Fruit fly (Drosophila melanogaster): Measurements from ENCODE around the gene CG3288.

Gene CG3288

dm6 chr3L:20826950-20827910, 8.8 kb upstream of the CG3288 start (continued):
- TF ChIP-seq CG18262 (tag; optimal IDR thresholded peaks at IDR 0.05) (no peak), CG16815 (GFP tag; optimal IDR thresholded peaks at IDR 0.05) (no peak), abd-A (tag; optimal IDR thresholded peaks at IDR 0.05) (no peak), CG13424 (tag; optimal IDR thresholded peaks at IDR 0.05) (no peak), CG13624 (GFP tag; optimal IDR thresholded peaks at IDR 0.05) (no peak), fu2 (GFP tag; optimal IDR thresholded peaks at IDR 0.05) (no peak), CG3838 (GFP tag; optimal IDR thresholded peaks at IDR 0.05) (no peak), pfk (GFP tag; optimal IDR thresholded peaks at IDR 0.05) (no peak), vnd (GFP tag; IDR thresholded peaks at IDR 0.05; ENCODE audit: partially characterized antibody) (no peak), Fer1 (GFP tag; optimal IDR thresholded peaks at IDR 0.05) (no peak), Sin3A (optimal IDR thresholded peaks at IDR 0.05) (no peak), CG4404 (GFP tag; IDR thresholded peaks at IDR 0.05) (no peak), CG14014 (GFP tag; IDR thresholded peaks at IDR 0.05) (no peak), CG2712 (tag; optimal IDR thresholded peaks at IDR 0.05) (no peak), Ets65A (GFP tag) (peak; percentile 33), tup (GFP tag; optimal IDR thresholded peaks at IDR 0.05) (no peak), Oli (tag; optimal IDR thresholded peaks at IDR 0.05) (peak; percentile 12), CG7556 (GFP tag; optimal IDR thresholded peaks at IDR 0.05) (peak; percentile 16), hkb (optimal IDR thresholded peaks at IDR 0.05) (no peak), hkb (GFP tag; IDR thresholded peaks at IDR 0.05) (0 out of 2 replicates have a peak, but pooled peaks have one; percentile 8), ap (GFP tag; IDR thresholded peaks at IDR 0.05) (no peak), tna (GFP tag; IDR thresholded peaks at IDR 0.05; ENCODE audit: partially characterized antibody) (no peak), insv (GFP tag; optimal IDR thresholded peaks at IDR 0.05) (no peak), corto (GFP tag; optimal IDR thresholded peaks at IDR 0.05) (no peak), NC2β (GFP tag; optimal IDR thresholded peaks at IDR 0.05) (no peak), Aef1 (GFP tag; IDR thresholded peaks at IDR 0.05) (no peak; the same call in 2 of the 3 replicates), CG15011 (GFP tag; optimal IDR thresholded peaks at IDR 0.05) (no peak), CG31441 (GFP tag; IDR thresholded peaks at IDR 0.05) (peak; percentile 11; the same call in 1 of the 2 replicates), CG3163 (GFP tag; optimal IDR thresholded peaks at IDR 0.05) (no peak), Antp (GFP tag; optimal IDR thresholded peaks at IDR 0.05) (no peak), Eip74EF (GFP tag; optimal IDR thresholded peaks at IDR 0.05) (no peak), fru (optimal IDR thresholded peaks at IDR 0.05) (no peak), p53 (GFP tag; optimal IDR thresholded peaks at IDR 0.05) (no peak), cad (GFP tag; optimal IDR thresholded peaks at IDR 0.05) (no peak), chif (GFP tag; optimal IDR thresholded peaks at IDR 0.05) (no peak), CG30020 (tag; optimal IDR thresholded peaks at IDR 0.05) (no peak), CG11398 (GFP tag; optimal IDR thresholded peaks at IDR 0.05) (no peak), NK7.1 (GFP tag; optimal IDR thresholded peaks at IDR 0.05) (no peak), CG2889 (GFP tag; IDR thresholded peaks at IDR 0.05) (0 out of 3 replicates have a peak, but pooled peaks have one; percentile 34), unpg (GFP tag; optimal IDR thresholded peaks at IDR 0.05) (no peak), CG14965 (GFP tag; optimal IDR thresholded peaks at IDR 0.05; ENCODE audit: borderline replicate concordance) (no peak), jing (GFP tag; optimal IDR thresholded peaks at IDR 0.05) (no peak), CG31224 (GFP tag; IDR thresholded peaks at IDR 0.05) (no peak), Gug (GFP tag; IDR thresholded peaks at IDR 0.05) (peak; percentile 36; the same call in 1 of the 4 replicates), klu (GFP tag; IDR thresholded peaks at IDR 0.05) (no peak), eyg (GFP tag; optimal IDR thresholded peaks at IDR 0.05) (no peak), TFAM (GFP tag; optimal IDR thresholded peaks at IDR 0.05) (no peak), da (GFP tag; optimal IDR thresholded peaks at IDR 0.05) (no peak), Chrac-16 (GFP tag; optimal IDR thresholded peaks at IDR 0.05) (no peak), esg (GFP tag; conservative IDR thresholded peaks at IDR 0.05) (peak; percentile 28; the same call in 1 of the 2 replicates)
